Worm (Caenorhabditis elegans) whole organism, L4 larva: ENCODE results near the gene M162.7.
"Not testable (repeated sequence)": the region's sequence is repeated elsewhere in the genome, so short reads cannot be mapped to it uniquely, and the experiment has no call there.

Experiments used
- aly-2 ChIP-seq: sonication (generic microtip); optimal IDR thresholded peaks from 2 replicates; lab custom pipeline; 2018; ENCODE audit warnings: missing biosample characterization, missing genetic modification characterization
- ama-1 ChIP-seq: fragments of 150-350 bp; optimal IDR thresholded peaks from 2 replicates; lab custom pipeline; 2014; ENCODE audit warnings: inconsistent platforms, mixed read lengths
- dmd-9 ChIP-seq: fragments of 200-800 bp; sonication (Bioruptor generic); IDR thresholded peaks from 2 replicates; pipeline ENCODE4 v1.3.6; 2022; ENCODE audit warnings: missing genetic modification reagents, missing genetic modification characterization, missing compliant biosample characterization
- nhr-237 ChIP-seq: sonication (generic microtip); optimal IDR thresholded peaks from 2 replicates; lab custom pipeline; 2017; ENCODE audit warnings: missing biosample characterization, missing genetic modification characterization
- nhr-6 ChIP-seq: fragments of 150-350 bp; optimal IDR thresholded peaks from 2 replicates; lab custom pipeline; 2014; ENCODE audit warnings: missing biosample characterization, missing genetic modification characterization

- TF ChIP-seq nhr-6 (tag; lab: Kevin White, UChicago); aly-2 (tag; lab: Kevin White, UChicago); dmd-9 (GFP tag; lab: Robert Waterston, UW); nhr-237 (tag; lab: Kevin White, UChicago); ama-1 (lab: Kevin White, UChicago): not testable (repeated sequence)
Observed at ce11 chrV:19770837-19771236, 24.0 kb downstream of the M162.7 start.
